Worm (Caenorhabditis elegans) whole organism, L3 larva: Measurements from ENCODE around the gene E04F6.9.

Source experiments
- ZK546.5 ChIP-seq: sonication (generic microtip); optimal IDR thresholded peaks from 2 replicates; lab custom pipeline; 2017; ENCODE audit warnings: missing biosample characterization, missing genetic modification characterization
- aly-2 ChIP-seq: fragments of 150-350 bp; optimal IDR thresholded peaks from 2 replicates; lab custom pipeline; 2014; ENCODE audit warnings: missing biosample characterization, missing genetic modification characterization
- ama-1 ChIP-seq: fragments of 150-350 bp; optimal IDR thresholded peaks from 2 replicates; lab custom pipeline; 2018
- nhr-12 ChIP-seq: fragments of 150-350 bp; optimal IDR thresholded peaks from 2 replicates; lab custom pipeline; 2014; ENCODE audit warnings: missing biosample characterization, missing genetic modification characterization
- pha-4 ChIP-seq: fragments of 150-350 bp; optimal IDR thresholded peaks from 2 replicates; lab custom pipeline; 2014; ENCODE audit warnings: missing biosample characterization, missing genetic modification reagents, missing genetic modification characterization
- skn-1 ChIP-seq: fragments of 150-350 bp; optimal IDR thresholded peaks from 2 replicates; lab custom pipeline; 2014; ENCODE audit warnings: missing biosample characterization, missing genetic modification characterization
- snpc-4 ChIP-seq: fragments of 150-350 bp; optimal IDR thresholded peaks from 2 replicates; lab custom pipeline; 2014; ENCODE audit warnings: missing biosample characterization, missing genetic modification characterization
- unc-39 ChIP-seq: sonication (generic microtip); optimal IDR thresholded peaks from 4 replicates; lab custom pipeline; 2017; ENCODE audit warnings: missing biosample characterization, missing genetic modification characterization
- unc-62 ChIP-seq: fragments of 150-350 bp; sonication (generic microtip); optimal IDR thresholded peaks from 4 replicates; lab custom pipeline; 2014; ENCODE audit warnings: missing biosample characterization, missing genetic modification reagents, missing genetic modification characterization
- zag-1 ChIP-seq: fragments of 150-350 bp; optimal IDR thresholded peaks from 2 replicates; lab custom pipeline; 2014; ENCODE audit warnings: missing biosample characterization, missing genetic modification characterization
- ztf-11 ChIP-seq: fragments of 150-350 bp; optimal IDR thresholded peaks from 2 replicates; lab custom pipeline; 2014; ENCODE audit warnings: missing biosample characterization, missing genetic modification characterization
- ztf-4 ChIP-seq: fragments of 150-350 bp; optimal IDR thresholded peaks from 2 replicates; lab custom pipeline; 2014; ENCODE audit warnings: missing biosample characterization, missing genetic modification characterization

DNA sequence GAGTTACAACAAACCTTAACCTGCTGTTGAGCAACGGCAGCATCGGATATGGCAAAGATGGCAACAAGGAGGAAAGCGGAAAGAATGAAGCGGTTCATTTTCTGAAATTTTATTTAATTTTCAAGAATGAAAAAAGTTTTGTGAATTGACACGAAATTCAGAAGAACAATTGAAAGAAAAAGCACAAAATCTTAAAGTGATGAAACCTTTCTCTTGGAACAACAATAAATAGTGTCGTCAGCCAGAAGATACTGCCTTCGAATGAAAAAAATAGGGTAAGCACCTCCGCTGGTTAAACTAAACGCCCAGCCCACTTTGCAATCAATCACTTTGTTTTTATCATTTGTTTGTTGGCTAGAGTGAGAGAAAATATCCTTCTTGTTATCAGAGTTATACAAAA is at the start of gene E04F6.9:
- TF ChIP-seq ztf-4: no peak
- no peak for TF ChIP-seq ztf-11
- no peak for TF ChIP-seq unc-39 (tag; lab: Kevin White, UChicago)
- TF ChIP-seq aly-2 (tag; lab: Kevin White, UChicago): no peak
- no peak for TF ChIP-seq nhr-12 (tag; lab: Kevin White, UChicago)
- TF ChIP-seq ama-1: no peak
- TF ChIP-seq unc-62 (GFP tag; lab: Kevin White, UChicago): no peak
- TF ChIP-seq ZK546.5 (tag; lab: Kevin White, UChicago): no peak
- TF ChIP-seq skn-1 (tag; lab: Kevin White, UChicago): no peak
- no peak for TF ChIP-seq pha-4 (tag; lab: Kevin White, UChicago)
- no peak for TF ChIP-seq snpc-4
- TF ChIP-seq zag-1: no peak
